Fruit fly (Drosophila melanogaster): ENCODE data around the gene CG42688.

Gene CG42688

dm6 chr2L:19190195-19190594 is 7.6 kb upstream of the CG42688 start, which contains the start of gene drl (continued):
- no peak for TF ChIP-seq CG14710 (tag; optimal IDR thresholded peaks at IDR 0.05)
- TF ChIP-seq salm (tag; optimal IDR thresholded peaks at IDR 0.05): peak; percentile 27
- TF ChIP-seq tll (GFP tag; optimal IDR thresholded peaks at IDR 0.05): no peak
- no peak for TF ChIP-seq CG6654 (GFP tag; optimal IDR thresholded peaks at IDR 0.05)
- TF ChIP-seq ATbp (GFP tag; optimal IDR thresholded peaks at IDR 0.05): peak; percentile 35
- TF ChIP-seq CG16815 (GFP tag; optimal IDR thresholded peaks at IDR 0.05): no peak
- TF ChIP-seq CG8924 (tag; optimal IDR thresholded peaks at IDR 0.05): peak; percentile 49
- TF ChIP-seq Dip3 (GFP tag; optimal IDR thresholded peaks at IDR 0.05): no peak
- TF ChIP-seq CG6765 (GFP tag; optimal IDR thresholded peaks at IDR 0.05): peak; percentile 34
- TF ChIP-seq CG7928 (GFP tag; optimal IDR thresholded peaks at IDR 0.05): no peak
- TF ChIP-seq CG10979 (tag; optimal IDR thresholded peaks at IDR 0.05): peak; percentile 42
- TF ChIP-seq sim (GFP tag; IDR thresholded peaks at IDR 0.05): peak; percentile 48; the same call in 1 of the 2 replicates
- no peak for TF ChIP-seq en (GFP tag; optimal IDR thresholded peaks at IDR 0.05)
- no peak for TF ChIP-seq CG17802 (tag; optimal IDR thresholded peaks at IDR 0.05)
- TF ChIP-seq wdn (GFP tag; IDR thresholded peaks at IDR 0.05): peak; percentile 46; the same call in 1 of the 2 replicates
- TF ChIP-seq Dp (GFP tag; optimal IDR thresholded peaks at IDR 0.05): no peak
- TF ChIP-seq Dfd (GFP tag; optimal IDR thresholded peaks at IDR 0.05): no peak
- no peak for TF ChIP-seq CG13624 (GFP tag; optimal IDR thresholded peaks at IDR 0.05)
- TF ChIP-seq CG6813 (GFP tag; optimal IDR thresholded peaks at IDR 0.05): peak; percentile 26
- no peak for TF ChIP-seq CG3726 (GFP tag; IDR thresholded peaks at IDR 0.05)
- no peak for TF ChIP-seq CG12104 (GFP tag; optimal IDR thresholded peaks at IDR 0.05)
- TF ChIP-seq unpg (GFP tag; optimal IDR thresholded peaks at IDR 0.05): peak; percentile 30
- no peak for TF ChIP-seq CG15479 (GFP tag; optimal IDR thresholded peaks at IDR 0.05)
- TF ChIP-seq MESR4 (GFP tag; optimal IDR thresholded peaks at IDR 0.05): peak; percentile 3
- no peak for TF ChIP-seq eve (GFP tag; optimal IDR thresholded peaks at IDR 0.05)
- TF ChIP-seq CG9817 (tag; optimal IDR thresholded peaks at IDR 0.05): no peak
- TF ChIP-seq bab2 (GFP tag; optimal IDR thresholded peaks at IDR 0.05): no peak
- TF ChIP-seq D (optimal IDR thresholded peaks at IDR 0.05): peak; percentile 69
- no peak for TF ChIP-seq D (GFP tag; optimal IDR thresholded peaks at IDR 0.05)
- no peak for TF ChIP-seq cad (GFP tag; optimal IDR thresholded peaks at IDR 0.05)
- no peak for TF ChIP-seq kay (GFP tag; optimal IDR thresholded peaks at IDR 0.05)
- peak; percentile 10 for TF ChIP-seq maf-S (GFP tag; optimal IDR thresholded peaks at IDR 0.05)
- TF ChIP-seq cg (GFP tag; optimal IDR thresholded peaks at IDR 0.05): no peak
- TF ChIP-seq CG4617 (GFP tag; optimal IDR thresholded peaks at IDR 0.05; ENCODE audit: borderline replicate concordance): no peak
- TF ChIP-seq Dek (tag; optimal IDR thresholded peaks at IDR 0.05): no peak
- no peak for TF ChIP-seq CG3847 (GFP tag; IDR thresholded peaks at IDR 0.05)
- TF ChIP-seq Eip74EF (GFP tag; optimal IDR thresholded peaks at IDR 0.05): peak in 1 of 2 experiments; percentile 38
- no peak for TF ChIP-seq Mrtf (GFP tag; IDR thresholded peaks at IDR 0.05)
- TF ChIP-seq mam (GFP tag; optimal IDR thresholded peaks at IDR 0.05): no peak
- peak; percentile 97 for TF ChIP-seq HLHmδ (GFP tag; optimal IDR thresholded peaks at IDR 0.05)
- peak in 1 of 2 experiments; percentile 58 for TF ChIP-seq insv (GFP tag; optimal IDR thresholded peaks at IDR 0.05)
- TF ChIP-seq H2.0 (GFP tag; IDR thresholded peaks at IDR 0.05): no peak
- no peak for TF ChIP-seq CG32767 (GFP tag; IDR thresholded peaks at IDR 0.05)
- TF ChIP-seq CG4404 (GFP tag; IDR thresholded peaks at IDR 0.05): no peak
- no peak for TF ChIP-seq gt (GFP tag; IDR thresholded peaks at IDR 0.05)
- peak; percentile 38 for TF ChIP-seq CG15514 (GFP tag; optimal IDR thresholded peaks at IDR 0.05)
- TF ChIP-seq H15 (GFP tag; IDR thresholded peaks at IDR 0.05): 0 out of 3 replicates have a peak, but pooled peaks have one; percentile 8
- TF ChIP-seq CG11504 (tag; optimal IDR thresholded peaks at IDR 0.05): no peak
- peak; percentile 76 for TF ChIP-seq CTCF (GFP tag; optimal IDR thresholded peaks at IDR 0.05)
- TF ChIP-seq Taf1 (GFP tag; IDR thresholded peaks at IDR 0.05): no peak; the same call in 1 of the 2 replicates
- TF ChIP-seq hkb (optimal IDR thresholded peaks at IDR 0.05): no peak
- TF ChIP-seq hkb (GFP tag; IDR thresholded peaks at IDR 0.05): peak; percentile 63

All from whole organism, embryonic.